Fruit fly (Drosophila melanogaster) whole organism, embryonic: ENCODE results near the gene CG5355.

Experiments used
- ATbp ChIP-seq: fragments of 200-800 bp; sonication (Bioruptor generic); optimal IDR thresholded peaks from 2 replicates; lab custom pipeline; 2017; ENCODE audit warnings: missing biosample characterization, mild to moderate bottlenecking, missing genetic modification characterization, missing genetic modification reagents
- CG17328 ChIP-seq: fragments of 200-800 bp; sonication (Bioruptor generic); IDR thresholded peaks from 2 replicates; pipeline ENCODE4 v1.3.6; 2022; ENCODE audit warnings: missing biosample characterization, missing genetic modification characterization
- CG7357 ChIP-seq: fragments of 200-800 bp; sonication (Bioruptor generic); IDR thresholded peaks from 3 replicates; pipeline ENCODE4 v1.3.6; 2022; ENCODE audit warnings: missing biosample characterization, missing genetic modification characterization
- CG8281 ChIP-seq: fragments of 200-800 bp; sonication (Bioruptor generic); optimal IDR thresholded peaks from 2 replicates; lab custom pipeline; 2018; ENCODE audit warnings: missing biosample characterization, mild to moderate bottlenecking, missing genetic modification characterization, moderate library complexity
- Hey ChIP-seq: fragments of 200-800 bp; sonication (Bioruptor generic); optimal IDR thresholded peaks from 3 replicates; lab custom pipeline; 2018; ENCODE audit warnings: missing biosample characterization, mild to moderate bottlenecking, missing genetic modification characterization
- Scr ChIP-seq: fragments of 200-800 bp; sonication (Bioruptor generic); IDR thresholded peaks from 2 replicates; pipeline ENCODE4 v1.3.6; 2022; ENCODE audit warnings: missing biosample characterization, missing genetic modification characterization; ENCODE audit not compliant: partially characterized antibody
- Sox102F ChIP-seq: fragments of 200-800 bp; sonication (Bioruptor generic); optimal IDR thresholded peaks from 2 replicates; lab custom pipeline; 2018; ENCODE audit warnings: missing biosample characterization, mild to moderate bottlenecking, missing genetic modification characterization, moderate library complexity
- Trl ChIP-seq, 3 experiments: fragments of >200 bp in 2 of 3; fragments of 200-800 bp in 1 of 3; sonication (Bioruptor generic) in 1 of 3; optimal IDR thresholded peaks; 2 replicates in 1 of 3; 3 replicates in 2 of 3; lab custom pipeline; 2016 to 2017; ENCODE audit warnings: missing biosample characterization in 1 of 3, missing genetic modification characterization in 1 of 3
- Xrp1 ChIP-seq: fragments of 200-800 bp; sonication (Bioruptor generic); IDR thresholded peaks from 2 replicates; pipeline ENCODE4 v1.3.6; 2022; ENCODE audit warnings: missing biosample characterization, missing genetic modification characterization

DNA sequence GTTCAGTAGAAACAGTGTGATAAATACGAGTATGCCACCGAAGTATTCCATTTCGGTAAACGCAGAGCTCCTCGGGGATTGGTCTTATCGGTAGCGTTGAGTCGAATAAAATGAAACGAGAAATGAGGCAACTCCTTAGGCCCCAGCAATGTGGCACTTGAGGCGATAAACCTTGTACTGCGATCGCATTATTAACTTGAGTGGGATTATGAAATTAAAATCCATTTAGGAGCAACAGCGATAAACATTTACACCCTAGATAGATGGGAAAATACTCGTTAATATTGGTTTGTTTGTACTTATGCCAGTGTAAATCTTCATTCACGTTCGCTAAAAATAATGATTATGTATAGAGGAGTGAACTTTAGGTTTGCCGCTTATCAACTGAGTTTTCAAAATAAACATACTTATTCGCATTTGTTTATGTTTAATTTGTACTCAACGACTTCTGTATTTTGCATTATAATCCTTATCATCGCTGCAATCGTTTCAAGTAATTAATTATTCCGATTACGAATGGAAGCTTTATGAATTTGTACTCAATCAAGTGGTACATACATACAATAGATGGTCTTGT, 42.8 kb upstream of the CG5355 start:
- no peak for TF ChIP-seq Xrp1 (GFP tag; lab: Robert Waterston, UW)
- no peak for TF ChIP-seq CG8281 (tag; lab: Kevin White, UChicago)
- no peak for TF ChIP-seq Trl (optimal IDR thresholded peaks at IDR 0.05; lab: Kevin White, UChicago)
- TF ChIP-seq Trl (GFP tag; optimal IDR thresholded peaks at IDR 0.05; lab: Kevin White, UChicago), result no peak
- no peak for TF ChIP-seq Hey (tag; lab: Kevin White, UChicago)
- no peak for TF ChIP-seq CG17328 (GFP tag; lab: Robert Waterston, UW)
- no peak for TF ChIP-seq Sox102F
- no peak for TF ChIP-seq Scr (GFP tag; lab: Robert Waterston, UW)
- no peak for TF ChIP-seq ATbp (GFP tag; lab: Kevin White, UChicago)
- no peak for TF ChIP-seq CG7357 (GFP tag; lab: Robert Waterston, UW)
